Fruit fly (Drosophila melanogaster): ENCODE results near the gene CG12814.
A peak's percentile ranks its signal among the peaks of the same experiment; 100 is the strongest.

dm6 chr3R:10148376-10148887 lies 41.0 kb downstream of the CG12814 start:
- TF ChIP-seq CG33017 (tag; optimal IDR thresholded peaks at IDR 0.05) (no peak), Clk (GFP tag; optimal IDR thresholded peaks at IDR 0.05) (no peak), CG12768 (GFP tag; optimal IDR thresholded peaks at IDR 0.05) (no peak), bab1 (GFP tag; optimal IDR thresholded peaks at IDR 0.05) (no peak), kay (GFP tag; ENCODE audit: borderline replicate concordance) (peak; percentile 57), tj (GFP tag; optimal IDR thresholded peaks at IDR 0.05) (no peak), cic (GFP tag; optimal IDR thresholded peaks at IDR 0.05) (no peak), CG5204 (GFP tag; optimal IDR thresholded peaks at IDR 0.05) (no peak)

All from whole organism, adult.